Worm (Caenorhabditis elegans): ENCODE data around the gene ddo-1.
A peak's percentile ranks its signal among the peaks of the same experiment; 100 is the strongest.

ddo-1 gene

ce11 chrV:17739801-17740200 lies 37.2 kb downstream of the ddo-1 start, which contains the start of gene cutl-4:
cutl-4 (minus strand) TSS chrV:17739901.
- TF ChIP-seq C34F6.9 (tag; optimal IDR thresholded peaks at IDR 0.05) (no peak), F13H6.1 (tag; optimal IDR thresholded peaks at IDR 0.05) (no peak), nhr-6 (tag; optimal IDR thresholded peaks at IDR 0.05) (no peak), nhr-23 (tag; optimal IDR thresholded peaks at IDR 0.05) (no peak), ztf-4 (tag; optimal IDR thresholded peaks at IDR 0.05) (no peak), ztf-1 (GFP tag; conservative IDR thresholded peaks at IDR 0.05) (no peak), sma-9 (GFP tag; optimal IDR thresholded peaks at IDR 0.05) (no peak), sma-9 (tag; optimal IDR thresholded peaks at IDR 0.05) (no peak), nhr-77 (tag; optimal IDR thresholded peaks at IDR 0.05) (no peak), R02D3.7 (tag; optimal IDR thresholded peaks at IDR 0.05) (no peak)

ce11 chrV:17732516-17732915 lies 44.5 kb downstream of the ddo-1 start, which contains the start of gene twk-42:
twk-42 (minus strand) TSS chrV:17732616.
- TF ChIP-seq blmp-1 (tag; optimal IDR thresholded peaks at IDR 0.05; ENCODE audit: insufficient read depth) (no peak), elt-3 (tag; optimal IDR thresholded peaks at IDR 0.05) (no peak)

- TF ChIP-seq mab-5 (tag; optimal IDR thresholded peaks at IDR 0.05) (peak; percentile 37), sma-9 (GFP tag; optimal IDR thresholded peaks at IDR 0.05) (peak; percentile 23), sma-9 (tag; optimal IDR thresholded peaks at IDR 0.05) (no peak), nhr-129 (tag; optimal IDR thresholded peaks at IDR 0.05) (peak; percentile 8), nhr-11 (tag; optimal IDR thresholded peaks at IDR 0.05) (no peak)
Observed at ce11 chrV:17728757-17729156, 48.3 kb downstream of the ddo-1 start.

- TF ChIP-seq fos-1 (tag; optimal IDR thresholded peaks at IDR 0.05) = no peak
- TF ChIP-seq nhr-77 (tag; optimal IDR thresholded peaks at IDR 0.05) = no peak
- no peak for TF ChIP-seq F13H6.1 (tag; optimal IDR thresholded peaks at IDR 0.05)
- no peak for TF ChIP-seq nhr-21 (tag; optimal IDR thresholded peaks at IDR 0.05)
- TF ChIP-seq sem-4 (tag; optimal IDR thresholded peaks at IDR 0.05) = no peak
- TF ChIP-seq mab-5 (tag; optimal IDR thresholded peaks at IDR 0.05) = no peak
Observed at ce11 chrV:17728336-17728735, 48.7 kb downstream of the ddo-1 start.

- no peak for TF ChIP-seq ztf-11 (tag; optimal IDR thresholded peaks at IDR 0.05)
- no peak for TF ChIP-seq dmd-4 (tag; optimal IDR thresholded peaks at IDR 0.05)
Observed at ce11 chrV:17724704-17725103, 52.3 kb downstream of the ddo-1 start, which contains the start of gene fat-5. fat-5 (plus strand) TSS chrV:17725004.
